Worm (Caenorhabditis elegans) whole organism, late embryonic: ENCODE data around the gene lelo-4.

Source experiments
- C38D4.7 ChIP-seq: fragments of 200-800 bp; sonication (Bioruptor generic); optimal IDR thresholded peaks from 2 replicates; lab custom pipeline; 2018; ENCODE audit warnings: mild to moderate bottlenecking, missing genetic modification characterization, moderate library complexity, missing compliant biosample characterization
- T23F11.4 ChIP-seq: fragments of 200-800 bp; sonication (Bioruptor generic); optimal IDR thresholded peaks from 2 replicates; lab custom pipeline; 2018; ENCODE audit warnings: mild to moderate bottlenecking, missing genetic modification characterization, missing compliant biosample characterization
- Y22D7AL.16 ChIP-seq: sonication (generic microtip); optimal IDR thresholded peaks from 2 replicates; lab custom pipeline; 2016; ENCODE audit warnings: missing genetic modification characterization, missing compliant biosample characterization
- ahr-1 ChIP-seq: sonication (generic microtip); optimal IDR thresholded peaks from 2 replicates; lab custom pipeline; 2016; ENCODE audit warnings: missing genetic modification characterization, missing compliant biosample characterization
- ceh-14 ChIP-seq: sonication (generic microtip); optimal IDR thresholded peaks from 2 replicates; lab custom pipeline; 2016; ENCODE audit warnings: missing genotype, missing genetic modification characterization, missing compliant biosample characterization
- ceh-18 ChIP-seq: sonication (generic microtip); optimal IDR thresholded peaks from 2 replicates; lab custom pipeline; 2016; ENCODE audit warnings: missing genetic modification characterization, missing compliant biosample characterization
- ceh-19 ChIP-seq: fragments of 200-800 bp; sonication (Bioruptor generic); optimal IDR thresholded peaks from 2 replicates; lab custom pipeline; 2018; ENCODE audit warnings: mild to moderate bottlenecking, missing genetic modification characterization, missing compliant biosample characterization
- ceh-22 ChIP-seq: sonication (generic microtip); optimal IDR thresholded peaks from 2 replicates; lab custom pipeline; 2017; ENCODE audit warnings: missing biosample characterization, missing genetic modification characterization
- ceh-24 ChIP-seq: sonication (generic microtip); optimal IDR thresholded peaks from 2 replicates; lab custom pipeline; 2016; ENCODE audit warnings: mild to moderate bottlenecking, missing genetic modification characterization, missing compliant biosample characterization
- ceh-30 ChIP-seq: fragments of 150-350 bp; optimal IDR thresholded peaks from 2 replicates; lab custom pipeline; 2014; ENCODE audit warnings: missing biosample characterization, missing genetic modification characterization
- ceh-31 ChIP-seq: sonication (generic microtip); optimal IDR thresholded peaks from 2 replicates; lab custom pipeline; 2016; ENCODE audit warnings: missing genetic modification characterization, missing compliant biosample characterization
- ceh-45 ChIP-seq: fragments of 200-800 bp; sonication (Bioruptor generic); IDR thresholded peaks from 2 replicates; pipeline ENCODE4 v1.3.6; 2022; ENCODE audit warnings: missing genetic modification reagents, missing genetic modification characterization, missing compliant biosample characterization
- ceh-48 ChIP-seq: sonication (generic microtip); optimal IDR thresholded peaks from 2 replicates; lab custom pipeline; 2016; ENCODE audit warnings: missing genetic modification characterization, inconsistent platforms, missing compliant biosample characterization
- ceh-9 ChIP-seq: sonication (generic microtip); optimal IDR thresholded peaks from 2 replicates; lab custom pipeline; 2016; ENCODE audit warnings: mild to moderate bottlenecking, missing genetic modification characterization, inconsistent platforms, missing compliant biosample characterization
- dmd-4 ChIP-seq: sonication (generic microtip); optimal IDR thresholded peaks from 2 replicates; lab custom pipeline; 2016; ENCODE audit warnings: borderline replicate concordance, missing genetic modification characterization, missing compliant biosample characterization
- elt-2 ChIP-seq: sonication (generic microtip); optimal IDR thresholded peaks from 2 replicates; lab custom pipeline; 2016; ENCODE audit warnings: missing genetic modification reagents, missing genetic modification characterization, missing compliant biosample characterization
- elt-4 ChIP-seq: sonication (generic microtip); optimal IDR thresholded peaks from 2 replicates; lab custom pipeline; 2016; ENCODE audit warnings: missing genetic modification characterization, missing compliant biosample characterization
- fax-1 ChIP-seq: sonication (generic microtip); optimal IDR thresholded peaks from 2 replicates; lab custom pipeline; 2016; ENCODE audit warnings: missing genotype, missing genetic modification characterization, missing compliant biosample characterization
- fkh-10 ChIP-seq: fragments of 150-350 bp; optimal IDR thresholded peaks from 2 replicates; lab custom pipeline; 2014; ENCODE audit warnings: missing biosample characterization, missing genetic modification reagents, missing genetic modification characterization
- gmeb-2 ChIP-seq: sonication (generic microtip); optimal IDR thresholded peaks from 2 replicates; lab custom pipeline; 2016; ENCODE audit warnings: missing genetic modification characterization, inconsistent platforms, missing compliant biosample characterization
- hlh-13 ChIP-seq: fragments of 200-800 bp; sonication (Bioruptor generic); optimal IDR thresholded peaks from 2 replicates; lab custom pipeline; 2018; ENCODE audit warnings: mild to moderate bottlenecking, missing genetic modification characterization, missing compliant biosample characterization
- mec-3 ChIP-seq: sonication (generic microtip); optimal IDR thresholded peaks from 2 replicates; lab custom pipeline; 2016; ENCODE audit warnings: borderline replicate concordance, missing genetic modification characterization, missing compliant biosample characterization
- nfya-1 ChIP-seq: sonication (generic microtip); optimal IDR thresholded peaks from 2 replicates; lab custom pipeline; 2017; ENCODE audit warnings: missing genetic modification characterization, mild to moderate bottlenecking, missing compliant biosample characterization, antibody characterized with exemption, moderate library complexity
- nhr-11 ChIP-seq: fragments of 150-350 bp; optimal IDR thresholded peaks from 2 replicates; lab custom pipeline; 2014; ENCODE audit warnings: missing biosample characterization, missing genetic modification characterization
- nhr-232 ChIP-seq: sonication (generic microtip); optimal IDR thresholded peaks from 2 replicates; lab custom pipeline; 2016; ENCODE audit warnings: missing genetic modification characterization, missing compliant biosample characterization
- npax-4 ChIP-seq: sonication (generic microtip); optimal IDR thresholded peaks from 2 replicates; lab custom pipeline; 2016; ENCODE audit warnings: missing genetic modification characterization, missing compliant biosample characterization
- odd-2 ChIP-seq: sonication (generic microtip); optimal IDR thresholded peaks from 2 replicates; lab custom pipeline; 2017; ENCODE audit warnings: antibody characterized with exemption, mild to moderate bottlenecking, missing genetic modification characterization, missing compliant biosample characterization
- pag-3 ChIP-seq: sonication (generic microtip); optimal IDR thresholded peaks from 2 replicates; lab custom pipeline; 2016; ENCODE audit warnings: missing compliant biosample characterization, missing genetic modification characterization, borderline replicate concordance
- pat-9 ChIP-seq: fragments of 200-800 bp; sonication (Bioruptor generic); optimal IDR thresholded peaks from 2 replicates; lab custom pipeline; 2018; ENCODE audit warnings: mild to moderate bottlenecking, missing genetic modification characterization, moderate library complexity, missing compliant biosample characterization
- pha-4 ChIP-seq: fragments of 150-350 bp; optimal IDR thresholded peaks from 2 replicates; lab custom pipeline; 2018; ENCODE audit warnings: missing biosample characterization, missing genetic modification reagents, missing genetic modification characterization
- ref-2 ChIP-seq: sonication (generic microtip); optimal IDR thresholded peaks from 2 replicates; lab custom pipeline; 2016; ENCODE audit warnings: missing genetic modification characterization, missing compliant biosample characterization
- rnt-1 ChIP-seq: sonication (generic microtip); optimal IDR thresholded peaks from 2 replicates; lab custom pipeline; 2016; ENCODE audit warnings: missing genetic modification characterization, missing compliant biosample characterization
- sox-4 ChIP-seq: sonication (generic microtip); optimal IDR thresholded peaks from 2 replicates; lab custom pipeline; 2017; ENCODE audit warnings: mild to moderate bottlenecking, missing genetic modification characterization, inconsistent platforms, missing compliant biosample characterization
- syd-9 ChIP-seq: sonication (generic microtip); optimal IDR thresholded peaks from 2 replicates; lab custom pipeline; 2016; ENCODE audit warnings: mild to moderate bottlenecking, missing genetic modification characterization, moderate library complexity, missing compliant biosample characterization
- tbx-2 ChIP-seq: sonication (generic microtip); optimal IDR thresholded peaks from 2 replicates; lab custom pipeline; 2016; ENCODE audit warnings: missing genetic modification characterization, missing compliant biosample characterization
- tbx-7 ChIP-seq: sonication (generic microtip); optimal IDR thresholded peaks from 2 replicates; lab custom pipeline; 2016; ENCODE audit warnings: missing genotype, missing genetic modification characterization, missing compliant biosample characterization
- ttx-3 ChIP-seq: sonication (generic microtip); optimal IDR thresholded peaks from 2 replicates; lab custom pipeline; 2016; ENCODE audit warnings: missing genetic modification reagents, missing genetic modification characterization, missing compliant biosample characterization
- unc-42 ChIP-seq: sonication (generic microtip); optimal IDR thresholded peaks from 2 replicates; lab custom pipeline; 2016; ENCODE audit warnings: missing genotype, missing genetic modification characterization, missing compliant biosample characterization
- unc-55 ChIP-seq: sonication (generic microtip); optimal IDR thresholded peaks from 2 replicates; lab custom pipeline; 2017; ENCODE audit warnings: missing biosample characterization, missing genetic modification reagents, missing genetic modification characterization
- zip-5 ChIP-seq: sonication (generic microtip); optimal IDR thresholded peaks from 2 replicates; lab custom pipeline; 2016; ENCODE audit warnings: missing genetic modification characterization, missing compliant biosample characterization
- ztf-16 ChIP-seq: sonication (generic microtip); optimal IDR thresholded peaks from 2 replicates; lab custom pipeline; 2017; ENCODE audit warnings: missing genetic modification characterization, missing compliant biosample characterization

lelo-4 gene

DNA sequence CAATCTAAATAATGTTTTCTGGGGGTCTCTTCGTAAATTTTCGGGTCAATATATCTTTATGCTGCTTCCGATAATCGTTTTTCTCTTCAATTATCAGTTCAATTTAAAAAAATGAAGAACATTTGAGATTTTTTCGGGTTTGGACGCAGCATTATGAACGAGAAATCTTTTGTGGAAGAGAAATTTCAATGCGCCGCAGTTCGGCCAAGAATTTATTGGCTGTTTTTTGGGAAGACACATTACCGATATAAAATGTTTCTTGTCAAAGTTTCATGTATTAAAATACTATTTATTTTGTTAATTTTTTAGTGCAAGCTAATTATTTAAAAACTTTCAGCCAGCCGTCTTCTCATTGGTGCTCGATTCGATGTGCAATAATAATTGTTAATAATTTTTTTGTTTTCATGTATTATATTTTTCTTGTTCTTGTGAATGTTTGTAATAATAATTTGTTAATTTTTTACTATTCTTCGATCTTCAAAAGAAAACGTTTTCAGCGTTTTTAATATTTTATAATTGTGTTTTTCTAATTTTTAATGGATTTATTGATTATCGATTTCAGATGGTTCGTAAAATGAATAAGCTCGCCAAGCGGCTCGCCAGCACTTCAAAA, 1.1 kb downstream of the lelo-4 start, which contains the start of the genes C18A3.10 and C18A3.3:
Gene C18A3.10, minus strand, starts transcription at position 101 of the 613 bp plus-strand sequence.
Gene C18A3.3, plus strand, starts transcription at position 563 of the 613 bp plus-strand sequence.
- no peak for TF ChIP-seq dmd-4 (tag; lab: Kevin White, UChicago)
- no peak for TF ChIP-seq ztf-16
- no peak for TF ChIP-seq Y22D7AL.16 (tag; lab: Kevin White, UChicago)
- no peak for TF ChIP-seq npax-4 (tag; lab: Kevin White, UChicago)
- TF ChIP-seq elt-4 (tag; lab: Kevin White, UChicago), result no peak
- no peak for TF ChIP-seq ceh-45
- no peak for TF ChIP-seq hlh-13
- no peak for TF ChIP-seq nhr-232
- no peak for TF ChIP-seq zip-5 (tag; lab: Kevin White, UChicago)
- TF ChIP-seq ttx-3 (tag; lab: Kevin White, UChicago), result no peak
- no peak for TF ChIP-seq ceh-22 (tag; lab: Kevin White, UChicago)
- no peak for TF ChIP-seq ceh-14 (tag; lab: Kevin White, UChicago)

DNA sequence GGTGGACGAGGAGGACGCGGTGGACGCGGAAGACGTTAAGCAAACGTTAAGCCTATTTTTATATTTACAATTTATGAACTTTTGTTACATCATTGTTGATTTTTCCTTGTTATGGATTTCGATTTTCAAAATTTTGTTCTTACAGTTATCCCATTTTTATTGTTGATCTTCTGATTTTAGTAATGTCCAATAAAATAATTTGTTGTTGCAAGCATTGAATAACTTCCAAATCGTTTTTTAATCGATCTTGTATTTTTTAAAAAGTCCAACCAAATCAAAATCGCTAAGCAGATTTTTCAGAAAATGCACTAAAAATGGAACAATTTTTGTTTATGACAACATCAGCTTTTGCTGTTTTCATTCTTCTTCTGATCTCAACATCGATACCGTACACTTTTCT, 3.1 kb downstream of the lelo-4 start, which contains the start of gene zipt-3:
Gene zipt-3, plus strand, starts transcription at position 301 of the 400 bp plus-strand sequence.
- no peak for TF ChIP-seq ceh-22 (tag; lab: Kevin White, UChicago)
- TF ChIP-seq pha-4 (tag; lab: Kevin White, UChicago), result no peak
- no peak for TF ChIP-seq odd-2
- no peak for TF ChIP-seq unc-55
- no peak for TF ChIP-seq nfya-1 (tag; lab: Kevin White, UChicago)
- TF ChIP-seq dmd-4 (tag; lab: Kevin White, UChicago), result no peak
- no peak for TF ChIP-seq ceh-24
- TF ChIP-seq pag-3, result no peak
- TF ChIP-seq hlh-13, result no peak
- TF ChIP-seq ceh-30, result no peak
- no peak for TF ChIP-seq syd-9 (tag; lab: Kevin White, UChicago)
- no peak for TF ChIP-seq ceh-9 (tag; lab: Kevin White, UChicago)
- no peak for TF ChIP-seq nhr-11 (tag; lab: Kevin White, UChicago)
- no peak for TF ChIP-seq ztf-16
- TF ChIP-seq ttx-3 (tag; lab: Kevin White, UChicago), result no peak
- TF ChIP-seq, all 69 proteins: peak for 0

DNA sequence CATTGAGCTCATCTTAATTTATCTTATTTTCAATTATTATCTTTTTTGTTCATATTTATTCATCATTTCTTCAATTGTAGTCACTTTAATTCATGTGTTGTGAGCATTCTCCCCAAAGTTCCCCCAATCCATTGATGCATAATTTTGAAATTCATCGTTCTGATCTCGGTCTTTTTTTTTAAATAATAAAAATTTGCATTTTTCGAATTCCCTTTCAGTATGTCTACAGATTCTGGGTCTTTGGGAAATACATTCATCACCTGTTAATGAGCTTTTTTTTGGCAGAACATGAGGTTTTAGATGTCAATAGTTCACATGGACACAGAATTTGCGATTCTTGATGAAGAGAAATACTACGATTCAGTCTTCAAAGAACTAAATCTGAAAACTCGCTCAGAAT, 5.1 kb downstream of the lelo-4 start, which contains the start of gene damt-1:
Gene damt-1, plus strand, starts transcription at position 301 of the 400 bp plus-strand sequence.
- TF ChIP-seq unc-42, result no peak
- TF ChIP-seq pat-9 (tag; lab: Kevin White, UChicago), result no peak
- TF ChIP-seq odd-2, result no peak
- TF ChIP-seq ref-2 (tag; lab: Kevin White, UChicago), result no peak

DNA sequence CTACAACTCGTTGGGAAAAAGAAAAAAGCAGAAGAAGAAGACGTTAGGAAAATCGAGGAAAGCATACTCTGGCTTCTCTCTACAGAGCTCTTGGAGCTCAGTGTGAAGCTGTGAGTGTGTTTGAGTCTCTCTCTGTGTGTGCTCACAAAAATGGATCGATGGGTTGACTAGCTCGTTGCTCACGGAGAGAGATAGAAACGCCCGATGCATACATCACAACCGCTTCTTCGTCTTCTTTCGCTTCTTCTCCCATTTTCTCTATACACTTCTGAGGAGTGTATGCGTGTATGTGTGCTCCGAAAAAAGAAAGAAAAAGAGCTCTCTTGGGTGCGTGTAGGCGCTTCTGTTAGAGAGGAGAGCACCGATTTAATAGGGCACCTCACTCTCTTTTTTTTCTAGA, 10.4 kb downstream of the lelo-4 start:
- peak; percentile 78 for TF ChIP-seq ceh-31 (tag; lab: Kevin White, UChicago)
- no peak for TF ChIP-seq fkh-10 (GFP tag; lab: Kevin White, UChicago)
- peak; percentile 29 for TF ChIP-seq tbx-2 (tag; lab: Kevin White, UChicago)
- no peak for TF ChIP-seq mec-3 (tag; lab: Kevin White, UChicago)
- no peak for TF ChIP-seq ceh-14 (tag; lab: Kevin White, UChicago)
- no peak for TF ChIP-seq Y22D7AL.16 (tag; lab: Kevin White, UChicago)
- peak; percentile 81 for TF ChIP-seq unc-42
- no peak for TF ChIP-seq dmd-4 (tag; lab: Kevin White, UChicago)
- TF ChIP-seq sox-4, result no peak
- no peak for TF ChIP-seq npax-4 (tag; lab: Kevin White, UChicago)
- no peak for TF ChIP-seq ceh-24
- no peak for TF ChIP-seq elt-2 (tag; lab: Kevin White, UChicago)
- TF ChIP-seq odd-2, result no peak
- no peak for TF ChIP-seq C38D4.7 (GFP tag; lab: Kevin White, UChicago)
- peak; percentile 36 for TF ChIP-seq nfya-1 (tag; lab: Kevin White, UChicago)
- TF ChIP-seq ahr-1 (tag; lab: Kevin White, UChicago), result no peak
- no peak for TF ChIP-seq ztf-16
- no peak for TF ChIP-seq rnt-1
- peak; percentile 76 for TF ChIP-seq ceh-48 (tag; lab: Kevin White, UChicago)
- no peak for TF ChIP-seq ceh-9 (tag; lab: Kevin White, UChicago)
- peak; percentile 22 for TF ChIP-seq ceh-18
- no peak for TF ChIP-seq tbx-7
- no peak for TF ChIP-seq syd-9 (tag; lab: Kevin White, UChicago)
- TF ChIP-seq ceh-19 (GFP tag; lab: Kevin White, UChicago), result peak; percentile 31
- no peak for TF ChIP-seq ceh-30
- TF ChIP-seq T23F11.4, result no peak
- TF ChIP-seq fax-1 (tag; lab: Kevin White, UChicago), result no peak
- no peak for TF ChIP-seq pag-3
- no peak for TF ChIP-seq gmeb-2 (tag; lab: Kevin White, UChicago)
- TF ChIP-seq elt-4 (tag; lab: Kevin White, UChicago), result no peak
